Worm (Caenorhabditis elegans) whole organism, late embryonic: ENCODE measurements around the gene W06A11.1.
A peak's percentile ranks its signal among the peaks of the same experiment; 100 is the strongest.

Source experiments
- C38D4.7 ChIP-seq: fragments of 200-800 bp; sonication (Bioruptor generic); optimal IDR thresholded peaks from 2 replicates; lab custom pipeline; 2018; ENCODE audit warnings: mild to moderate bottlenecking, missing genetic modification characterization, moderate library complexity, missing compliant biosample characterization
- F13H6.1 ChIP-seq: sonication (generic microtip); optimal IDR thresholded peaks from 2 replicates; lab custom pipeline; 2016; ENCODE audit warnings: missing genetic modification characterization, missing compliant biosample characterization
- K02D7.2 ChIP-seq: sonication (generic microtip); optimal IDR thresholded peaks from 2 replicates; lab custom pipeline; 2017; ENCODE audit warnings: mild to moderate bottlenecking, missing genetic modification characterization, missing compliant biosample characterization
- Y22D7AL.16 ChIP-seq: sonication (generic microtip); optimal IDR thresholded peaks from 2 replicates; lab custom pipeline; 2016; ENCODE audit warnings: missing genetic modification characterization, missing compliant biosample characterization
- ama-1 ChIP-seq: fragments of 150-350 bp; optimal IDR thresholded peaks from 2 replicates; lab custom pipeline; 2014
- ceh-18 ChIP-seq: sonication (generic microtip); optimal IDR thresholded peaks from 2 replicates; lab custom pipeline; 2016; ENCODE audit warnings: missing genetic modification characterization, missing compliant biosample characterization
- ceh-24 ChIP-seq: sonication (generic microtip); optimal IDR thresholded peaks from 2 replicates; lab custom pipeline; 2016; ENCODE audit warnings: mild to moderate bottlenecking, missing genetic modification characterization, missing compliant biosample characterization
- ceh-31 ChIP-seq: sonication (generic microtip); optimal IDR thresholded peaks from 2 replicates; lab custom pipeline; 2016; ENCODE audit warnings: missing genetic modification characterization, missing compliant biosample characterization
- ceh-45 ChIP-seq: fragments of 200-800 bp; sonication (Bioruptor generic); IDR thresholded peaks from 2 replicates; pipeline ENCODE4 v1.3.6; 2022; ENCODE audit warnings: missing genetic modification reagents, missing genetic modification characterization, missing compliant biosample characterization
- ceh-9 ChIP-seq: sonication (generic microtip); optimal IDR thresholded peaks from 2 replicates; lab custom pipeline; 2016; ENCODE audit warnings: mild to moderate bottlenecking, missing genetic modification characterization, inconsistent platforms, missing compliant biosample characterization
- dve-1 ChIP-seq: sonication (generic microtip); optimal IDR thresholded peaks from 2 replicates; lab custom pipeline; 2017; ENCODE audit warnings: antibody characterized with exemption, mild to moderate bottlenecking, missing genetic modification characterization, missing compliant biosample characterization
- elt-2 ChIP-seq: sonication (generic microtip); optimal IDR thresholded peaks from 2 replicates; lab custom pipeline; 2016; ENCODE audit warnings: missing genetic modification reagents, missing genetic modification characterization, missing compliant biosample characterization
- ets-4 ChIP-seq: sonication (generic microtip); optimal IDR thresholded peaks from 2 replicates; lab custom pipeline; 2016; ENCODE audit warnings: missing genetic modification characterization, missing compliant biosample characterization
- fkh-10 ChIP-seq: fragments of 150-350 bp; optimal IDR thresholded peaks from 2 replicates; lab custom pipeline; 2014; ENCODE audit warnings: missing biosample characterization, missing genetic modification reagents, missing genetic modification characterization
- gmeb-2 ChIP-seq: sonication (generic microtip); optimal IDR thresholded peaks from 2 replicates; lab custom pipeline; 2016; ENCODE audit warnings: missing genetic modification characterization, inconsistent platforms, missing compliant biosample characterization
- hlh-13 ChIP-seq: fragments of 200-800 bp; sonication (Bioruptor generic); optimal IDR thresholded peaks from 2 replicates; lab custom pipeline; 2018; ENCODE audit warnings: mild to moderate bottlenecking, missing genetic modification characterization, missing compliant biosample characterization
- hlh-15 ChIP-seq: sonication (generic microtip); optimal IDR thresholded peaks from 2 replicates; lab custom pipeline; 2016; ENCODE audit warnings: missing genetic modification characterization, missing compliant biosample characterization
- hlh-30 ChIP-seq: sonication (generic microtip); optimal IDR thresholded peaks from 2 replicates; lab custom pipeline; 2017; ENCODE audit warnings: antibody characterized with exemption, missing genetic modification characterization, missing compliant biosample characterization; ENCODE audit not compliant: insufficient read depth
- lim-6 ChIP-seq: sonication (generic microtip); optimal IDR thresholded peaks from 2 replicates; lab custom pipeline; 2016; ENCODE audit warnings: missing genetic modification characterization, missing compliant biosample characterization
- mec-3 ChIP-seq: sonication (generic microtip); optimal IDR thresholded peaks from 2 replicates; lab custom pipeline; 2016; ENCODE audit warnings: borderline replicate concordance, missing genetic modification characterization, missing compliant biosample characterization
- nhr-11 ChIP-seq: fragments of 150-350 bp; optimal IDR thresholded peaks from 2 replicates; lab custom pipeline; 2014; ENCODE audit warnings: missing biosample characterization, missing genetic modification characterization
- npax-4 ChIP-seq: sonication (generic microtip); optimal IDR thresholded peaks from 2 replicates; lab custom pipeline; 2016; ENCODE audit warnings: missing genetic modification characterization, missing compliant biosample characterization
- odd-2 ChIP-seq: sonication (generic microtip); optimal IDR thresholded peaks from 2 replicates; lab custom pipeline; 2017; ENCODE audit warnings: antibody characterized with exemption, mild to moderate bottlenecking, missing genetic modification characterization, missing compliant biosample characterization
- pha-2 ChIP-seq: sonication (generic microtip); optimal IDR thresholded peaks from 2 replicates; lab custom pipeline; 2017; ENCODE audit warnings: mild to moderate bottlenecking, missing genetic modification characterization, missing compliant biosample characterization
- pros-1 ChIP-seq: fragments of 150-350 bp; optimal IDR thresholded peaks from 2 replicates; lab custom pipeline; 2014; ENCODE audit warnings: missing biosample characterization, missing genetic modification reagents, missing genetic modification characterization
- ref-2 ChIP-seq: sonication (generic microtip); optimal IDR thresholded peaks from 2 replicates; lab custom pipeline; 2016; ENCODE audit warnings: missing genetic modification characterization, missing compliant biosample characterization
- rnt-1 ChIP-seq: sonication (generic microtip); optimal IDR thresholded peaks from 2 replicates; lab custom pipeline; 2016; ENCODE audit warnings: missing genetic modification characterization, missing compliant biosample characterization
- sox-2 ChIP-seq: fragments of 200-800 bp; sonication (Bioruptor generic); IDR thresholded peaks from 2 replicates; pipeline ENCODE4 v1.3.6; 2022; ENCODE audit warnings: missing genetic modification reagents, missing genetic modification characterization, missing compliant biosample characterization
- sox-4 ChIP-seq: sonication (generic microtip); optimal IDR thresholded peaks from 2 replicates; lab custom pipeline; 2017; ENCODE audit warnings: mild to moderate bottlenecking, missing genetic modification characterization, inconsistent platforms, missing compliant biosample characterization
- syd-9 ChIP-seq: sonication (generic microtip); optimal IDR thresholded peaks from 2 replicates; lab custom pipeline; 2016; ENCODE audit warnings: mild to moderate bottlenecking, missing genetic modification characterization, moderate library complexity, missing compliant biosample characterization
- tbx-2 ChIP-seq: sonication (generic microtip); optimal IDR thresholded peaks from 2 replicates; lab custom pipeline; 2016; ENCODE audit warnings: missing genetic modification characterization, missing compliant biosample characterization
- tbx-7 ChIP-seq: sonication (generic microtip); optimal IDR thresholded peaks from 2 replicates; lab custom pipeline; 2016; ENCODE audit warnings: missing genotype, missing genetic modification characterization, missing compliant biosample characterization
- ttx-3 ChIP-seq: sonication (generic microtip); optimal IDR thresholded peaks from 2 replicates; lab custom pipeline; 2016; ENCODE audit warnings: missing genetic modification reagents, missing genetic modification characterization, missing compliant biosample characterization
- unc-3 ChIP-seq, 2 experiments: fragments of 200-800 bp in 1 of 2; sonication (Bioruptor generic) in 1 of 2; sonication (generic microtip) in 1 of 2; conservative IDR thresholded peaks in 1 of 2; optimal IDR thresholded peaks in 1 of 2; 2 replicates each; pipeline versions ENCODE4 v1.3.6 to Lab custom; 2016 to 2022; ENCODE audit warnings: missing compliant biosample characterization in 2 of 2, missing genetic modification characterization in 2 of 2, missing genetic modification reagents in 1 of 2
- unc-55 ChIP-seq: sonication (generic microtip); optimal IDR thresholded peaks from 2 replicates; lab custom pipeline; 2017; ENCODE audit warnings: missing biosample characterization, missing genetic modification reagents, missing genetic modification characterization
- ztf-16 ChIP-seq: sonication (generic microtip); optimal IDR thresholded peaks from 2 replicates; lab custom pipeline; 2017; ENCODE audit warnings: missing genetic modification characterization, missing compliant biosample characterization

The W06A11.1 gene

DNA sequence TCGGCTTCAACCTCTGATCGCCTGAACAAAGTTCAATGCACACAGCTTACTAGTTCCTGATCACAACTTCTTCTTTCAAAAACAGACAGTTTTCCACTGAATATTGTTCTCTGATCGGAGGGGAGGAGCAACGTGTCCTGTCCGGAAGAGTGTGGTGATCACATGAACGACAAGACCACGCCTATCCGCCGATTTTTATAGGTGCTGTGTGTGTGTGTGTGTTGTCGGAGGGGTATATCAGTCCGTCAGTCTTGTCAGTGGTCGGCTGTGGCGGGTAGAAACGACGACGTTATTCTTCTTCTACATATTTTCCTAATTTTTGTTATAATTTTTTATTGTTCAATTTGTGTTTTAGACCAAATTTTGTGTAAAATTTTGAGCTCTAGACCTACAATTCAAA lies 23.4 kb downstream of the W06A11.1 start:
- no peak for TF ChIP-seq odd-2
- peak; percentile 16 for TF ChIP-seq hlh-30 (tag; lab: Kevin White, UChicago)
- TF ChIP-seq, all 69 proteins: peak for 1

DNA sequence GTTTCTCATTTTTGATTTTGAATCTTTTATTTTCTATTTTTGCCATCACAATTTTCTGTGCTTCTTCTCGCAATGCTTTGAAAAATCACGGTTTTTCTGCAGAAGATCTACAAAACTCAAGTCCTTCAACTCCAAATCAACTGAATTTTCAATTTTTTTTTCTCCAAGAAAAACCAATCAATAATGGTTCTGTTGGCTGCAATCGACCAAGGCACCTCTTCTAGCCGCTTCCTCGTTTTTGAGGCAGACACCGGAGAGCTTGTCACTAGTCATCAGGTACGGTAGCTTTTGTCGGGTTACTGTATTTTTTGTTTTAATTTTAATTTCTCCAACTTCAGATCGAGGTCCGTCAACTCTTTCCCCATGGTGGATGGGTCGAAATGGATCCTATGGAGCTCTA lies 24.5 kb downstream of the W06A11.1 start, which contains the start of gene R11F4.1:
TSS of gene R11F4.1 (plus strand) at position 103 of the 400 bp plus-strand sequence.
- TF ChIP-seq tbx-7 (tag; lab: Kevin White, UChicago): no peak
- TF ChIP-seq K02D7.2 (tag; lab: Kevin White, UChicago): no peak
- TF ChIP-seq ets-4 (tag; lab: Kevin White, UChicago): no peak
- no peak for TF ChIP-seq dve-1 (tag; lab: Kevin White, UChicago)

DNA sequence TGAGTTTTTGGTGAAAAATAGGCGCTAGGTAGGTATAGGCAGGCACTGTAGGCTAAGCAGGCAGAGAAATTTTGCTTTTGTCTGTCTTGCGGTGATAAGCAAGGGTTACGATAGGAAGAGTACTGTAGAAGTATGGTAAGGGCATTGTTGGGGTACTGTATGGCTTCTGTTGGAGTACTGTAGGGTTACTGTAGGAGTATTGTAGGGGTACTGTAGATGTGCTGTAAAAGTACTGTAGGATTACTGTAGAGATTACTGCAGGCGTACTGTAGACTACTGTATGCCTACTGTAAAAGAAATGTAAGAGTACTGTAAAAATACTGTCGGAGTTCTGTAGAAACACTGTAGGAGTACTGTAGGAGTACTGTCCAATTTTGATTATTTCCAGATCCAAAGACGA lies 25.1 kb downstream of the W06A11.1 start:
- TF ChIP-seq ceh-24 (tag; lab: Kevin White, UChicago): no peak

DNA sequence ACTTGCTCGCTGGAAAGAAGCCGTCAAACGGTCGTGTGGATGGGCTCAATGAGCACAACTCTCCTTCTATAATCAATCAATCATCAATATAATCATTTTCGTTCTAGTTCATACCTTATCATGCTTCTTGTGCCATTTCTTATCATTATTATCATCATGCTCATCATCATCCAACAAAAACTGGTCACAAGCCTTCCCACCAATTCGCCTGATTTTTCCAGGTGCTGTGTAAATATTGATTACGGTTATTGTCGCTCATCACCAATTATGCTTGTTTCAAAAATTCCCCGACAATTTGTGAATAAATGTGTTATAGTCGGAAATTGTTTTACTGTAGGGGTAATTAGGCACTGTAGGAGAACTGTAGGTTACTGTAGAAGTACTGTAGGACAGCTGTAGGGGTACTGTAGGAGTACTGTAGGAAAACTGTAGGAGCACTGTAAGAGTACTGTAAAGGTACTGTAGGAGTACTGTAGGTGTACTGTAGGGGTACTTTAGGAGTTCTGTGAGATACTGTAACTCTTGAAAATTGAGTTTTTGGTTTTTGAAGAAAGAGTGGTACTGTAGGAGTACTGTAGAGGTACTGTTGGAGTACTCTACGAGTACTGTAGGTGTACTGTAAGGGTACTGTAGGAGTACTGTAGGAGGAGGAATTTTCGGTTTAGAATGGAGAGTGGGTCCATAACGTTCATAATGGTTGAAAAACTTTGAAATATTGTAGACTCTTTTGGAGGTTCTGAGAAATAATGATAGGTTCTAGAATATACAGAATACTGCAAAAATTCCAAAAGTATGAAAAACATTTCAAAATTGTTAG lies 26.9 kb downstream of the W06A11.1 start:
- TF ChIP-seq elt-2 (peak; percentile 77), mec-3 (tag; lab: Kevin White, UChicago) (no peak), C38D4.7 (GFP tag; lab: Kevin White, UChicago) (peak; percentile 31), hlh-13 (GFP tag; lab: Kevin White, UChicago) (no peak), lim-6 (tag; lab: Kevin White, UChicago) (no peak), ceh-9 (tag; lab: Kevin White, UChicago) (no peak)

DNA sequence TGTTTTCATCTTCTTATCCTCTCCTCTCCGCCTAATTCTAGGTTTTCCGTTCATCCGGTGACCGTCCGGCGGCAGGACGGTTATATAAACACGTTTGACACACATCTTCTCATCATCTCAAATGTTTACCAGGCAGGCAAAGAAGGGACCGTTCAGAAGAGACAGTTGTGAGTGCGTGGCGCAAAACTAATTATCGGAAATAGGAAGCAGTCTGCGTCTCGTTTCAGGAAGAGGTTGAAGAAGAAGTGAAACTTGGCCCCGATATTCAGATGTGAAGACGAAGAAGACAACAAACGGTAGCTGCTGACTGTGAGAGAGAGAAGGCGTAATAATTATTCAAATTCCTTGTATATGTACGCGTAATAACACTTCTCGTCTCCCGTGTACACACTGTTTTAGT lies 31.4 kb downstream of the W06A11.1 start:
- peak; percentile 4 for TF ChIP-seq unc-55 (GFP tag; lab: Kevin White, UChicago)
- TF ChIP-seq ref-2 (tag; lab: Kevin White, UChicago): peak; percentile 63
- TF ChIP-seq rnt-1: peak; percentile 17
- peak; percentile 20 for TF ChIP-seq ceh-31 (tag; lab: Kevin White, UChicago)
- no peak for TF ChIP-seq hlh-30 (tag; lab: Kevin White, UChicago)

DNA sequence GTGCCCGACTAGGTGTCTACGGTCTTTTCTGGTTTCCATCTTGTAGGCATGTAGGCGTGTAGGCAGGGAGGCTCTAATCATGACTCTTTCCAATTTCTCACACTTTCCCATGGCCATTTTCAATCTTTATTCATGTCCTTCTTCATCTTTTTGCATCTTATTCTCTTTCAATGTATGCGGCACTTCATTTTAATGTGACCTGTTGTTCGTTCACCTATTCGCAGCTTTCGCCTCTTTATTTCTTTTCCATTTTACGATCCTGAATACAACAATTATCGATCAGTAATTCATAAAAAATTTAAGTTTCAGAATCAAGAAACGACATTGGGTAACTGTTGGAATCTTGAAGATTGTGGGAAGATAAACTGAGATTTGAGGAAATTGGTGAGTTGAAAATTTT lies 33.1 kb downstream of the W06A11.1 start, which contains the start of gene rhgf-2:
TSS of gene rhgf-2 (plus strand) at position 301 of the 400 bp plus-strand sequence.
- TF ChIP-seq ama-1 (lab: Kevin White, UChicago) (no peak), Y22D7AL.16 (no peak), K02D7.2 (tag; lab: Kevin White, UChicago) (no peak), mec-3 (tag; lab: Kevin White, UChicago) (no peak), sox-2 (GFP tag; lab: Robert Waterston, UW) (no peak), syd-9 (tag; lab: Kevin White, UChicago) (no peak), sox-4 (tag; lab: Kevin White, UChicago) (no peak), ceh-9 (tag; lab: Kevin White, UChicago) (no peak), ztf-16 (no peak), hlh-13 (GFP tag; lab: Kevin White, UChicago) (no peak), pha-2 (tag; lab: Kevin White, UChicago) (no peak), nhr-11 (no peak)

DNA sequence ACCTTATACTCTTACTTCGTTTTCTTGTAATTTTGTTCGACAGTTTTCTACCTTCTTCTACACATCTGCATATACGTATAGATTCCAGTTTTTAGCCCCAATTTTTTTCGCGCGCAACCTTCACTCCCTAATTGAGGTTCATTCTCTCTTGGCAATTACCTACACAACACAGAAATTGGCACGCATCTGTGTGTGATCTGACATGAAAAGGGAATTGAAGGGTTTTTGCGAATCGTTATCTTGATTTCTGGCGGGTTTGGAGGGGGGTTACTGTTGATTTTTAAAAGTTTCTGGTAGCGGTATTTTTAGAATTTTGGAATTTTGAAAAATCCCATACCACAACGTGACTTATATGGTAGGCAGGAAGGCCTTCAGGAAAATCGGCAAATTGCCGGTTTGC lies 35.4 kb downstream of the W06A11.1 start:
- no peak for TF ChIP-seq C38D4.7 (GFP tag; lab: Kevin White, UChicago)
- TF ChIP-seq ets-4 (tag; lab: Kevin White, UChicago): no peak
- no peak for TF ChIP-seq sox-4 (tag; lab: Kevin White, UChicago)
- no peak for TF ChIP-seq fkh-10 (GFP tag; lab: Kevin White, UChicago)
- no peak for TF ChIP-seq pros-1
- TF ChIP-seq hlh-15 (tag; lab: Kevin White, UChicago): no peak
- TF ChIP-seq ref-2 (tag; lab: Kevin White, UChicago): no peak
- no peak for TF ChIP-seq tbx-2 (tag; lab: Kevin White, UChicago)
- TF ChIP-seq npax-4: no peak
- no peak for TF ChIP-seq rnt-1
- no peak for TF ChIP-seq lim-6 (tag; lab: Kevin White, UChicago)
- no peak for TF ChIP-seq ceh-18 (tag; lab: Kevin White, UChicago)
- no peak for TF ChIP-seq F13H6.1 (tag; lab: Kevin White, UChicago)
- TF ChIP-seq unc-3 (GFP tag; conservative IDR thresholded peaks at IDR 0.05; lab: Robert Waterston, UW): no peak
- TF ChIP-seq unc-3 (tag; optimal IDR thresholded peaks at IDR 0.05; lab: Kevin White, UChicago): no peak
- TF ChIP-seq ttx-3: no peak
- no peak for TF ChIP-seq Y22D7AL.16
- no peak for TF ChIP-seq ceh-45 (GFP tag; lab: Robert Waterston, UW)
- no peak for TF ChIP-seq nhr-11
- TF ChIP-seq gmeb-2 (tag; lab: Kevin White, UChicago): no peak
